Fruit fly (Drosophila melanogaster): Measurements from ENCODE around the gene Ndf.

Ndf gene

dm6 chr2L:9966983-9967737 is 36.5 kb upstream of the Ndf start, which contains the start of the genes Dref and RpL13 (continued):
- TF ChIP-seq CG14860 (GFP tag; IDR thresholded peaks at IDR 0.05; ENCODE audit: partially characterized antibody) (peak; percentile 83), Usf (GFP tag; optimal IDR thresholded peaks at IDR 0.05) (peak; percentile 32), CG4282 (GFP tag; optimal IDR thresholded peaks at IDR 0.05) (peak; percentile 83), Asciz (GFP tag; optimal IDR thresholded peaks at IDR 0.05) (peak; percentile 92), Lhr (GFP tag; optimal IDR thresholded peaks at IDR 0.05) (peak; percentile 80), D19A (tag; optimal IDR thresholded peaks at IDR 0.05) (peak; percentile 62), fd102C (GFP tag; optimal IDR thresholded peaks at IDR 0.05) (peak; percentile 85), gce (GFP tag; IDR thresholded peaks at IDR 0.05) (peak; percentile 90), trem (tag; optimal IDR thresholded peaks at IDR 0.05) (peak; percentile 85), bbx (GFP tag; IDR thresholded peaks at IDR 0.05; ENCODE audit: partially characterized antibody) (peak; percentile 68), Hmr (GFP tag; optimal IDR thresholded peaks at IDR 0.05) (peak; percentile 96), CG2678 (tag; optimal IDR thresholded peaks at IDR 0.05) (peak; percentile 86), CHES-1-like (GFP tag; optimal IDR thresholded peaks at IDR 0.05) (peak; percentile 90), gcm2 (GFP tag; optimal IDR thresholded peaks at IDR 0.05) (peak; percentile 80), CG1602 (GFP tag; optimal IDR thresholded peaks at IDR 0.05) (peak; percentile 36), da (GFP tag; optimal IDR thresholded peaks at IDR 0.05) (peak; percentile 61), CG14965 (GFP tag; optimal IDR thresholded peaks at IDR 0.05; ENCODE audit: borderline replicate concordance) (no peak), CG2129 (GFP tag; IDR thresholded peaks at IDR 0.05; ENCODE audit: partially characterized antibody) (peak; percentile 47), CG3281 (GFP tag; optimal IDR thresholded peaks at IDR 0.05) (peak; percentile 95), CG11085 (GFP tag; IDR thresholded peaks at IDR 0.05) (peak; percentile 49; the same call in 1 of the 2 replicates), CG17361 (GFP tag; IDR thresholded peaks at IDR 0.05) (peak; percentile 90), CG12942 (GFP tag; optimal IDR thresholded peaks at IDR 0.05) (peak; percentile 69), D (optimal IDR thresholded peaks at IDR 0.05) (no peak), D (GFP tag; optimal IDR thresholded peaks at IDR 0.05) (peak; percentile 86), CG13424 (tag; optimal IDR thresholded peaks at IDR 0.05) (peak; percentile 80), gem (tag; optimal IDR thresholded peaks at IDR 0.05) (peak; percentile 73), CG11247 (GFP tag; IDR thresholded peaks at IDR 0.05) (peak; percentile 75), CG18599 (GFP tag; optimal IDR thresholded peaks at IDR 0.05) (peak; percentile 92), CG6175 (GFP tag; IDR thresholded peaks at IDR 0.05) (peak; percentile 79), CG13287 (GFP tag; IDR thresholded peaks at IDR 0.05; ENCODE audit: partially characterized antibody) (peak; percentile 85), NC2β (GFP tag; optimal IDR thresholded peaks at IDR 0.05) (peak; percentile 95), maf-S (GFP tag; optimal IDR thresholded peaks at IDR 0.05) (peak; percentile 78), emc (GFP tag; optimal IDR thresholded peaks at IDR 0.05) (peak; percentile 79), seq (GFP tag; IDR thresholded peaks at IDR 0.05) (peak; percentile 77), Bteb2 (GFP tag; optimal IDR thresholded peaks at IDR 0.05) (peak; percentile 81), vnd (GFP tag; IDR thresholded peaks at IDR 0.05; ENCODE audit: partially characterized antibody) (peak; percentile 81), CG2712 (tag; optimal IDR thresholded peaks at IDR 0.05) (peak; percentile 85), vfl (GFP tag; optimal IDR thresholded peaks at IDR 0.05) (peak; percentile 65), CG2199 (GFP tag; IDR thresholded peaks at IDR 0.05) (no peak), Hr51 (GFP tag; optimal IDR thresholded peaks at IDR 0.05) (peak; percentile 81 to 88), sens (GFP tag) (peak; percentile 97), sc (optimal IDR thresholded peaks at IDR 0.05) (no peak), sc (GFP tag; optimal IDR thresholded peaks at IDR 0.05) (peak; percentile 74), jigr1 (GFP tag; IDR thresholded peaks at IDR 0.05) (no peak), z (GFP tag; IDR thresholded peaks at IDR 0.05) (peak; percentile 51; the same call in 1 of the 3 replicates), eyg (GFP tag; optimal IDR thresholded peaks at IDR 0.05) (peak; percentile 89), Lim3 (GFP tag; IDR thresholded peaks at IDR 0.05) (no peak), hkb (optimal IDR thresholded peaks at IDR 0.05) (no peak), hkb (GFP tag; IDR thresholded peaks at IDR 0.05) (peak; percentile 89), Atf-2 (GFP tag; optimal IDR thresholded peaks at IDR 0.05) (peak; percentile 80)
